Worm (Caenorhabditis elegans): ENCODE results near the gene twk-22.

twk-22 gene

ce11 chrX:16271147-16271546, 35.1 kb upstream of the twk-22 start:
- TF ChIP-seq B0261.1 (tag; optimal IDR thresholded peaks at IDR 0.05): peak; percentile 88
- TF ChIP-seq madf-3 (GFP tag; IDR thresholded peaks at IDR 0.05): no peak
- no peak for TF ChIP-seq ztf-6 (GFP tag; IDR thresholded peaks at IDR 0.05)
- peak; percentile 86 for TF ChIP-seq lin-26 (GFP tag; IDR thresholded peaks at IDR 0.05)
- TF ChIP-seq ceh-100 (GFP tag; IDR thresholded peaks at IDR 0.05): peak; percentile 24; the same call in 1 of the 2 replicates
- peak; percentile 26 for TF ChIP-seq snpc-1.1 (tag; optimal IDR thresholded peaks at IDR 0.05; ENCODE audit: insufficient read depth)
- peak; percentile 70 for TF ChIP-seq Y53F4B.3 (GFP tag; IDR thresholded peaks at IDR 0.05)
- TF ChIP-seq unc-130 (GFP tag; optimal IDR thresholded peaks at IDR 0.05): peak; percentile 16
- TF ChIP-seq ama-1 (optimal IDR thresholded peaks at IDR 0.05): no peak
- peak in 1 of 2 experiments; percentile 87 for TF ChIP-seq ama-1 (GFP tag; optimal IDR thresholded peaks at IDR 0.05)
- peak; percentile 12; the same call in 1 of the 2 replicates for TF ChIP-seq mcd-1 (GFP tag; IDR thresholded peaks at IDR 0.05)
- peak; percentile 13 for TF ChIP-seq nhr-80 (tag; optimal IDR thresholded peaks at IDR 0.05)
- TF ChIP-seq madf-10 (tag; optimal IDR thresholded peaks at IDR 0.05): peak; percentile 60
- TF ChIP-seq ekl-4 (GFP tag; IDR thresholded peaks at IDR 0.05): peak; percentile 41; the same call in 1 of the 2 replicates
- TF ChIP-seq T07F8.4 (tag; optimal IDR thresholded peaks at IDR 0.05): peak; percentile 50
- TF ChIP-seq chd-7 (tag; optimal IDR thresholded peaks at IDR 0.05): peak; percentile 28
- TF ChIP-seq mxl-1 (tag; optimal IDR thresholded peaks at IDR 0.05): peak; percentile 34
- no peak for TF ChIP-seq snpc-4 (GFP tag; optimal IDR thresholded peaks at IDR 0.05)
- peak; percentile 0 to 80 (median 70) for TF ChIP-seq snpc-4 (tag; optimal IDR thresholded peaks at IDR 0.05)
- TF ChIP-seq F23B12.7 (tag; optimal IDR thresholded peaks at IDR 0.05; ENCODE audit: insufficient read depth): peak; percentile 60
- peak; percentile 70 for TF ChIP-seq nhr-90 (tag; optimal IDR thresholded peaks at IDR 0.05)
- peak; percentile 64 for TF ChIP-seq mes-4 (tag; optimal IDR thresholded peaks at IDR 0.05)
- TF ChIP-seq ztf-25 (GFP tag; IDR thresholded peaks at IDR 0.05): peak; percentile 82; the same call in 1 of the 2 replicates
- TF ChIP-seq Y56A3A.18 (GFP tag; IDR thresholded peaks at IDR 0.05): peak; percentile 44; the same call in 1 of the 2 replicates
- peak in 1 of 2 experiments; percentile 40 for TF ChIP-seq let-607 (tag; optimal IDR thresholded peaks at IDR 0.05)
- TF ChIP-seq rpc-1 (optimal IDR thresholded peaks at IDR 0.05): peak; percentile 93
- peak; percentile 95 for TF ChIP-seq rpc-1 (tag; optimal IDR thresholded peaks at IDR 0.05)
- TF ChIP-seq tbp1 (GFP tag; optimal IDR thresholded peaks at IDR 0.05): peak; percentile 96
- no peak for TF ChIP-seq F33H1.4 (GFP tag; IDR thresholded peaks at IDR 0.05)
- peak; percentile 62 for TF ChIP-seq D2030.7 (GFP tag; IDR thresholded peaks at IDR 0.05)
- TF ChIP-seq dpff-1 (tag; optimal IDR thresholded peaks at IDR 0.05): no peak
- no peak for TF ChIP-seq aptf-2 (GFP tag; conservative IDR thresholded peaks at IDR 0.05)
- TF ChIP-seq ztf-18 (tag; optimal IDR thresholded peaks at IDR 0.05): peak; percentile 72
- peak; percentile 43 for TF ChIP-seq F10E7.11 (tag; optimal IDR thresholded peaks at IDR 0.05)
- TF ChIP-seq repo-1 (tag; optimal IDR thresholded peaks at IDR 0.05): no peak
- peak; percentile 38 for TF ChIP-seq somi-1 (GFP tag; optimal IDR thresholded peaks at IDR 0.05)
- TF ChIP-seq sptf-2 (GFP tag; optimal IDR thresholded peaks at IDR 0.05): no peak
- peak; percentile 89 for TF ChIP-seq die-1 (tag; optimal IDR thresholded peaks at IDR 0.05)
- TF ChIP-seq lin-35 (GFP tag; optimal IDR thresholded peaks at IDR 0.05): peak in 1 of 3 experiments; percentile 65
- TF ChIP-seq snpc-3.4 (tag; optimal IDR thresholded peaks at IDR 0.05): peak; percentile 29
- no peak for TF ChIP-seq F52B5.7 (tag; optimal IDR thresholded peaks at IDR 0.05)
- TF ChIP-seq rcor-1 (GFP tag; IDR thresholded peaks at IDR 0.05): peak; percentile 44
- TF ChIP-seq rec-8 (tag; optimal IDR thresholded peaks at IDR 0.05): peak; percentile 54 to 80
- no peak for TF ChIP-seq ztf-26 (tag; optimal IDR thresholded peaks at IDR 0.05)
- TF ChIP-seq ztf-28 (GFP tag; IDR thresholded peaks at IDR 0.05): no peak
- TF ChIP-seq madf-6 (GFP tag; IDR thresholded peaks at IDR 0.05): no peak; the same call in 1 of the 2 replicates
- peak; percentile 24 for TF ChIP-seq lin-54 (GFP tag; optimal IDR thresholded peaks at IDR 0.05)
- peak; percentile 74 for TF ChIP-seq hmg-1.2 (GFP tag; IDR thresholded peaks at IDR 0.05)
- peak; percentile 86 for TF ChIP-seq snpc-1.3 (tag; optimal IDR thresholded peaks at IDR 0.05; ENCODE audit: insufficient read depth)

All from whole organism, young adult.